Worm (Caenorhabditis elegans): ENCODE measurements around the gene B0416.2.
A peak's percentile ranks its signal among the peaks of the same experiment; 100 is the strongest.

Gene B0416.2

DNA sequence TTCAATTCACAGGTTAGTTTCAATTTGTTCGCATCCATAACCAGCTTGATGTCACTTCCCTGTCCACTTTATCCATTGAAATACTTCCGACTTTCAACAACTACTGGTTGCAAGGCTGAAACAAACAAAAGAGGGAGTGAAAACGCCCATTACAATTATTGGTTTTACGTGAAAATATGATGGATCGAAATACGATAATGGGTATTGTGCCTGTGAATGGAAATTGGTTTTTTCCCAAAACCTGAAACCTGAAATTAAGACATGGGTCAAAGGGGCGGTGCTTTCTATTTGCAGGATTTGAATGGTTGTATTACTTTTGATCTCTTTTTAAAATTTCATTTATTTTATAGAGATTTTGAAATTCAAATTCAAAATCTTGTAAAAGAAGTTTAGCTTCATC, at the start of gene B0416.2:
Gene B0416.2, plus strand, starts transcription at position 301 of the 400 bp plus-strand sequence.
- TF ChIP-seq lin-1 (GFP tag; IDR thresholded peaks at IDR 0.05), result no peak
- no peak for TF ChIP-seq T20F7.1 (GFP tag; optimal IDR thresholded peaks at IDR 0.05)
- TF ChIP-seq unc-130 (GFP tag; optimal IDR thresholded peaks at IDR 0.05), result no peak
- no peak for TF ChIP-seq tag-97 (GFP tag; IDR thresholded peaks at IDR 0.05)
- TF ChIP-seq ceh-44 (GFP tag; IDR thresholded peaks at IDR 0.05), result no peak
- no peak for TF ChIP-seq fos-1 (tag; optimal IDR thresholded peaks at IDR 0.05)
- TF ChIP-seq lsy-2 (tag; optimal IDR thresholded peaks at IDR 0.05), result no peak
- no peak for TF ChIP-seq spr-1 (tag; optimal IDR thresholded peaks at IDR 0.05)
- no peak for TF ChIP-seq set-16 (GFP tag; IDR thresholded peaks at IDR 0.05)
- TF ChIP-seq daf-16 (GFP tag; optimal IDR thresholded peaks at IDR 0.05), result no peak
- TF ChIP-seq daf-16 (tag; optimal IDR thresholded peaks at IDR 0.05), result no peak
- no peak for TF ChIP-seq lim-7 (GFP tag; IDR thresholded peaks at IDR 0.05)
- TF ChIP-seq aly-2 (tag; optimal IDR thresholded peaks at IDR 0.05), result no peak

ce11 chrX:9251488-9251887, 47.5 kb upstream of the B0416.2 start, which contains the start of gene pes-8:
Gene pes-8 (plus strand): TSS chrX:9251788.
- peak; percentile 75 for TF ChIP-seq aha-1 (tag)
- TF ChIP-seq skn-1 (tag; optimal IDR thresholded peaks at IDR 0.05), result no peak
- no peak for TF ChIP-seq D1046.2 (GFP tag; IDR thresholded peaks at IDR 0.05)

DNA sequence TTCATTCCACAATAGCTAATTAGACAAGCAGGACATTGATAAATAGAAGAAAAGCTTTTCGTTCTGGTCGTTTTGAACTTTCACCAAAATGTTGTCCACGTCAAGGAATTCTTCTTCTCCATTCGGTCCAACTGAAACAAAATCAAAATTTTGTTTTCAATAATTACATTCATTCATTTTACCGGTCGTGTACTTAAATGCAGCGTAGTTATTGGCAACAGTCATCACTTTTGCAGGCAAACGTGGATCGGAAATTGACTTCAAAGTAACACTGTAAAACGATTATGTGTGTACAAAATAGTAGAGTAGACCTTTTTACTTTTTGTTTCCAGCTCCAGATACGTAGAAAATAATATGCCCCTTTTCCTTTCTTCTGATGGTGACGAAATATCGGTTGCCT, 43.0 kb upstream of the B0416.2 start:
- TF ChIP-seq nhr-25 (tag; optimal IDR thresholded peaks at IDR 0.05; ENCODE audit: borderline replicate concordance, insufficient read depth), result no peak
- no peak for TF ChIP-seq ztf-7 (tag; optimal IDR thresholded peaks at IDR 0.05)
- no peak for TF ChIP-seq F44E2.7 (GFP tag; IDR thresholded peaks at IDR 0.05)
- TF ChIP-seq F10B5.3 (tag; optimal IDR thresholded peaks at IDR 0.05), result peak; percentile 64
- TF ChIP-seq lir-3 (tag; optimal IDR thresholded peaks at IDR 0.05), result no peak
- TF ChIP-seq unc-62 (GFP tag; optimal IDR thresholded peaks at IDR 0.05 in 1 of 2), result peak in 1 of 2 experiments; percentile 59
- no peak for TF ChIP-seq unc-62 (tag; optimal IDR thresholded peaks at IDR 0.05)
- no peak for TF ChIP-seq egl-43 (GFP tag; IDR thresholded peaks at IDR 0.05)
- no peak for TF ChIP-seq tag-97 (GFP tag; IDR thresholded peaks at IDR 0.05)
- no peak for TF ChIP-seq mdt-29 (GFP tag; IDR thresholded peaks at IDR 0.05)
- TF ChIP-seq fos-1 (tag; optimal IDR thresholded peaks at IDR 0.05), result no peak
- no peak for TF ChIP-seq daf-8 (GFP tag; IDR thresholded peaks at IDR 0.05)
- TF ChIP-seq zag-1 (tag; optimal IDR thresholded peaks at IDR 0.05), result no peak
- TF ChIP-seq T26A8.4 (GFP tag; IDR thresholded peaks at IDR 0.05), result no peak
- TF ChIP-seq lin-13 (GFP tag; optimal IDR thresholded peaks at IDR 0.05), result no peak
- TF ChIP-seq duxl-1 (tag; optimal IDR thresholded peaks at IDR 0.05; ENCODE audit: poor library complexity), result no peak

- TF ChIP-seq zag-1 (tag; optimal IDR thresholded peaks at IDR 0.05), result no peak
- no peak for TF ChIP-seq ceh-32 (tag; optimal IDR thresholded peaks at IDR 0.05; ENCODE audit: poor library complexity)
- TF ChIP-seq Y105C5A.15 (GFP tag; IDR thresholded peaks at IDR 0.05), result no peak
- no peak for TF ChIP-seq nhr-28 (tag; optimal IDR thresholded peaks at IDR 0.05)
- TF ChIP-seq pha-4 (GFP tag; IDR thresholded peaks at IDR 0.05), result no peak
- no peak for TF ChIP-seq pha-4 (tag; optimal IDR thresholded peaks at IDR 0.05)
- TF ChIP-seq ctbp-1 (GFP tag; IDR thresholded peaks at IDR 0.05), result no peak
- no peak for TF ChIP-seq Y75B8A.6 (GFP tag; IDR thresholded peaks at IDR 0.05)
- TF ChIP-seq ama-1 (optimal IDR thresholded peaks at IDR 0.05), result no peak
- TF ChIP-seq mes-2 (tag; optimal IDR thresholded peaks at IDR 0.05; ENCODE audit: poor library complexity, severe bottlenecking), result no peak
- TF ChIP-seq unc-39 (tag; optimal IDR thresholded peaks at IDR 0.05), result no peak
- no peak for TF ChIP-seq mxl-3 (GFP tag; optimal IDR thresholded peaks at IDR 0.05)
- TF ChIP-seq F49E8.2 (tag; optimal IDR thresholded peaks at IDR 0.05; ENCODE audit: borderline replicate concordance), result no peak
Observed at ce11 chrX:9259552-9259951, 39.4 kb upstream of the B0416.2 start, which contains the start of gene F18G5.1. Gene F18G5.1 (plus strand): TSS chrX:9259852.
